Worm (Caenorhabditis elegans) whole organism, L4 larva: ENCODE results near the gene cky-1.
A peak's percentile ranks its signal among the peaks of the same experiment; 100 is the strongest.

Source experiments
- F44E2.7 ChIP-seq: fragments of 200-800 bp; sonication (Bioruptor generic); IDR thresholded peaks from 2 replicates; pipeline ENCODE4 v2.1.2; 2022; ENCODE audit warnings: missing genetic modification characterization, missing compliant biosample characterization
- R02D3.7 ChIP-seq: fragments of 150-350 bp; sonication (generic microtip); optimal IDR thresholded peaks from 3 replicates; lab custom pipeline; 2014; ENCODE audit warnings: missing biosample characterization, missing genetic modification characterization
- T20F7.1 ChIP-seq: fragments of 200-800 bp; sonication (Bioruptor generic); optimal IDR thresholded peaks from 2 replicates; lab custom pipeline; 2018; ENCODE audit warnings: mild to moderate bottlenecking, missing genetic modification characterization, missing compliant biosample characterization
- Y5F2A.4 ChIP-seq: fragments of 200-800 bp; sonication (Bioruptor generic); optimal IDR thresholded peaks from 2 replicates; lab custom pipeline; 2018; ENCODE audit warnings: mild to moderate bottlenecking, missing genetic modification characterization, missing compliant biosample characterization
- Y75B8A.6 ChIP-seq: fragments of 200-800 bp; sonication (Bioruptor generic); IDR thresholded peaks from 2 replicates; pipeline ENCODE4 v1.3.6; 2022; ENCODE audit warnings: missing genetic modification reagents, missing genetic modification characterization, missing compliant biosample characterization
- ZK337.2 ChIP-seq: fragments of 200-800 bp; sonication (Bioruptor generic); IDR thresholded peaks from 2 replicates; pipeline ENCODE4 v1.3.6; 2022; ENCODE audit warnings: missing genetic modification reagents, missing genetic modification characterization, missing compliant biosample characterization
- ama-1 ChIP-seq: fragments of 150-350 bp; optimal IDR thresholded peaks from 2 replicates; lab custom pipeline; 2014; ENCODE audit warnings: inconsistent platforms, mixed read lengths
- ceh-44 ChIP-seq: fragments of 200-800 bp; sonication (Bioruptor generic); IDR thresholded peaks from 2 replicates; pipeline ENCODE4 v1.3.6; 2022; ENCODE audit warnings: missing genetic modification reagents, missing genetic modification characterization, missing compliant biosample characterization
- daf-16 ChIP-seq, 3 experiments: sonication (generic microtip); optimal IDR thresholded peaks; 2 replicates each; lab custom pipeline; 2016 to 2017; ENCODE audit warnings: missing genetic modification characterization in 3 of 3, missing genetic modification reagents in 3 of 3, mild to moderate bottlenecking in 2 of 3, missing compliant biosample characterization in 2 of 3, missing biosample characterization in 1 of 3, moderate library complexity in 1 of 3
- daf-19 ChIP-seq: fragments of 200-800 bp; sonication (Bioruptor generic); conservative IDR thresholded peaks from 2 replicates; pipeline ENCODE4 v1.3.6; 2022; ENCODE audit warnings: missing genetic modification characterization, missing compliant biosample characterization
- dmd-6 ChIP-seq: fragments of 200-800 bp; sonication (Bioruptor generic); IDR thresholded peaks from 2 replicates; pipeline ENCODE4 v1.3.6; 2022; ENCODE audit warnings: missing genetic modification reagents, missing genetic modification characterization, missing compliant biosample characterization
- dmd-8 ChIP-seq: fragments of 200-800 bp; sonication (Bioruptor generic); IDR thresholded peaks from 2 replicates; pipeline ENCODE4 v1.3.6; 2022; ENCODE audit warnings: missing genetic modification characterization, missing compliant biosample characterization
- dpl-1 ChIP-seq: fragments of 150-350 bp; optimal IDR thresholded peaks from 2 replicates; lab custom pipeline; 2014; ENCODE audit warnings: missing biosample characterization, missing genetic modification reagents, missing genetic modification characterization
- duxl-1 ChIP-seq: sonication (generic microtip); optimal IDR thresholded peaks from 2 replicates; lab custom pipeline; 2016; ENCODE audit warnings: mild to moderate bottlenecking, missing genetic modification characterization, moderate library complexity, missing compliant biosample characterization; ENCODE audit not compliant: poor library complexity
- dve-1 ChIP-seq: sonication (generic microtip); optimal IDR thresholded peaks from 2 replicates; lab custom pipeline; 2017; ENCODE audit warnings: antibody characterized with exemption, mild to moderate bottlenecking, missing genetic modification characterization, missing compliant biosample characterization; ENCODE audit not compliant: insufficient read depth
- gei-8 ChIP-seq: fragments of 200-800 bp; sonication (Bioruptor generic); optimal IDR thresholded peaks from 2 replicates; lab custom pipeline; 2018; ENCODE audit warnings: mild to moderate bottlenecking, missing genetic modification characterization, missing compliant biosample characterization
- hlh-11 ChIP-seq: fragments of 200-800 bp; sonication (Bioruptor generic); optimal IDR thresholded peaks from 2 replicates; lab custom pipeline; 2018; ENCODE audit warnings: mild to moderate bottlenecking, missing genetic modification characterization, missing compliant biosample characterization
- hmg-1.1 ChIP-seq: fragments of 200-800 bp; sonication (Bioruptor generic); IDR thresholded peaks from 2 replicates; pipeline ENCODE4 v1.3.6; 2022; ENCODE audit warnings: missing genetic modification reagents, missing genetic modification characterization, missing compliant biosample characterization
- jun-1 ChIP-seq: fragments of 150-350 bp; optimal IDR thresholded peaks from 2 replicates; lab custom pipeline; 2014; ENCODE audit warnings: missing biosample characterization, missing genetic modification reagents, missing genetic modification characterization
- lin-38 ChIP-seq: fragments of 200-800 bp; sonication (Bioruptor generic); IDR thresholded peaks from 2 replicates; pipeline ENCODE4 v1.3.6; 2022; ENCODE audit warnings: missing genetic modification reagents, missing genetic modification characterization, missing compliant biosample characterization
- lsy-2 ChIP-seq, 2 experiments: fragments of 150-350 bp in 1 of 2; sonication (generic microtip) in 1 of 2; optimal IDR thresholded peaks; 2 replicates each; lab custom pipeline; 2014 to 2017; ENCODE audit warnings: missing biosample characterization in 2 of 2, missing genetic modification characterization in 2 of 2
- mdt-29 ChIP-seq: fragments of 200-800 bp; sonication (Bioruptor generic); IDR thresholded peaks from 2 replicates; pipeline ENCODE4 v1.3.6; 2022; ENCODE audit warnings: missing genetic modification reagents, missing genetic modification characterization, missing compliant biosample characterization
- mep-1 ChIP-seq: fragments of 150-350 bp; sonication (generic microtip); optimal IDR thresholded peaks from 3 replicates; lab custom pipeline; 2014; ENCODE audit warnings: missing biosample characterization, missing genetic modification characterization
- mes-2 ChIP-seq: sonication (generic microtip); optimal IDR thresholded peaks from 2 replicates; lab custom pipeline; 2016; ENCODE audit warnings: missing genotype, mild to moderate bottlenecking, missing genetic modification characterization, missing compliant biosample characterization; ENCODE audit not compliant: poor library complexity, severe bottlenecking
- nhr-102 ChIP-seq: sonication (generic microtip); optimal IDR thresholded peaks from 2 replicates; lab custom pipeline; 2016; ENCODE audit warnings: mild to moderate bottlenecking, missing genetic modification characterization, moderate library complexity, missing compliant biosample characterization
- nhr-11 ChIP-seq: fragments of 150-350 bp; optimal IDR thresholded peaks from 2 replicates; lab custom pipeline; 2014; ENCODE audit warnings: missing biosample characterization, missing genetic modification characterization
- nhr-28 ChIP-seq: fragments of 150-350 bp; optimal IDR thresholded peaks from 2 replicates; lab custom pipeline; 2014; ENCODE audit warnings: missing biosample characterization, missing genetic modification characterization
- nhr-6 ChIP-seq: fragments of 150-350 bp; optimal IDR thresholded peaks from 2 replicates; lab custom pipeline; 2014; ENCODE audit warnings: missing biosample characterization, missing genetic modification characterization
- nhr-76 ChIP-seq: fragments of 150-350 bp; optimal IDR thresholded peaks from 2 replicates; lab custom pipeline; 2014; ENCODE audit warnings: missing biosample characterization, missing genetic modification characterization
- pqm-1 ChIP-seq: sonication (generic microtip); optimal IDR thresholded peaks from 2 replicates; lab custom pipeline; 2017; ENCODE audit warnings: missing biosample characterization, missing genetic modification characterization
- sdz-12 ChIP-seq: fragments of 200-800 bp; sonication (Bioruptor generic); optimal IDR thresholded peaks from 2 replicates; lab custom pipeline; 2018; ENCODE audit warnings: mild to moderate bottlenecking, missing genetic modification characterization, missing compliant biosample characterization
- snpc-4 ChIP-seq: fragments of 150-350 bp; optimal IDR thresholded peaks from 2 replicates; lab custom pipeline; 2014; ENCODE audit warnings: missing biosample characterization, missing genetic modification characterization
- spr-1 ChIP-seq: sonication (generic microtip); optimal IDR thresholded peaks from 2 replicates; lab custom pipeline; 2016; ENCODE audit warnings: mild to moderate bottlenecking, missing genetic modification characterization, missing compliant biosample characterization
- spr-3 ChIP-seq: fragments of 200-800 bp; sonication (Bioruptor generic); optimal IDR thresholded peaks from 2 replicates; lab custom pipeline; 2018; ENCODE audit warnings: mild to moderate bottlenecking, missing genetic modification characterization, missing compliant biosample characterization
- unc-130 ChIP-seq: sonication (generic microtip); optimal IDR thresholded peaks from 2 replicates; lab custom pipeline; 2016; ENCODE audit warnings: missing genetic modification reagents, missing genetic modification characterization, missing compliant biosample characterization
- unc-39 ChIP-seq: sonication (generic microtip); optimal IDR thresholded peaks from 2 replicates; lab custom pipeline; 2017; ENCODE audit warnings: missing biosample characterization, missing genetic modification characterization
- unc-62 ChIP-seq, 3 experiments: fragments of 150-350 bp in 1 of 3; sonication (generic microtip); optimal IDR thresholded peaks in 2 of 3; peaks in 1 of 3; 1 replicate in 1 of 3; 2 replicates in 2 of 3; lab custom pipeline; 2014 to 2017; ENCODE audit warnings: missing biosample characterization in 3 of 3, missing genetic modification characterization in 3 of 3, missing genetic modification reagents in 3 of 3, missing genotype in 1 of 3
- vab-7 ChIP-seq: fragments of 200-800 bp; sonication (Bioruptor generic); IDR thresholded peaks from 2 replicates; pipeline ENCODE4 v1.3.6; 2022; ENCODE audit warnings: missing genetic modification reagents, missing genetic modification characterization, missing compliant biosample characterization
- zag-1 ChIP-seq: fragments of 150-350 bp; optimal IDR thresholded peaks from 2 replicates; lab custom pipeline; 2014; ENCODE audit warnings: missing biosample characterization, missing genetic modification characterization
- zip-11 ChIP-seq: fragments of 200-800 bp; sonication (Bioruptor generic); IDR thresholded peaks from 2 replicates; pipeline ENCODE4 v1.3.6; 2022; ENCODE audit warnings: missing genetic modification characterization, missing compliant biosample characterization
- zip-2 ChIP-seq: fragments of 150-350 bp; optimal IDR thresholded peaks from 2 replicates; lab custom pipeline; 2014; ENCODE audit warnings: missing biosample characterization, missing genetic modification characterization
- ztf-11 ChIP-seq: fragments of 150-350 bp; optimal IDR thresholded peaks from 2 replicates; lab custom pipeline; 2014; ENCODE audit warnings: missing biosample characterization, missing genetic modification characterization
- ztf-7 ChIP-seq: fragments of 150-350 bp; optimal IDR thresholded peaks from 2 replicates; lab custom pipeline; 2014; ENCODE audit warnings: missing biosample characterization, missing genetic modification characterization

The cky-1 gene

DNA sequence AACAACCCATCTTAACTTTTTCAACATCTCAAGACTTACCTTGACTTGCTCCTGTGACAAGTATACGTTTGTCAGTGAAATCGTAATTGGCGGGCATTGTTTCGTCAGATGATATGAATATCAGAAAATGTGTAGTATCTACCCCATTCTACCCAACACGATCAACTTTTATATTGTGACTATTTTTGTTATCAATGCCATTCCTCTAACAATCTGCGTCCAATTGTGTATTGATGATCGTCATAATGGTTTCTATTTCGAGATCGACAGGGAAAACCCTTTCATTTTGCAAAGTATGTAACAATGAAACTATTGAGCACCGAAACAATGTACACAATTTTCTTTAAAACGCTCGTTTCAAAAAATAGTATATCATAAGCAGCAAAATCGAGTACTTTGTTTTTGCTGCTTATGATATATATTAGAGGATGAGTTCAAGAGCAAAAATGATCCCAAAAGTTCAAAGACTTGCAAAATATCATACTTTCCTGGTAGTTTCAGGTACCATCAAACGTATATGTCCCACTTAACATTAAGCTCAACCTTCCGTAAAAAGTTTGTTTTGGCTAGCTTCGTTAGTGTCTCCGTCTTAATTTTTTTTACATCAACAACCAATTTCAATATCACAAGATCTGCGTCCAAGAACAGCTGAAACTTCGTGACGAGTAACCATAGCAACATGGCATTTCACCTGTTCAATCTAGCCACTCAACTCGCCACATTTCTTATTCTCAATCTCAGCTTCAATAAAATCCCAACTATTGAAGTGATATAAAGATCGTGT is 2.8 kb upstream of the cky-1 start, which contains the start of the genes dhs-21 and xbx-9 (continued):
- peak; percentile 56 for TF ChIP-seq T20F7.1 (GFP tag; lab: Kevin White, UChicago)
- peak; percentile 19 for TF ChIP-seq mes-2
- no peak for TF ChIP-seq dmd-8 (GFP tag; lab: Robert Waterston, UW)

ce11 chrV:12741684-12742083 is 5.2 kb downstream of the cky-1 start, which contains the start of gene hrg-7:
Gene hrg-7 (plus strand): TSS chrV:12742041.
- no peak for TF ChIP-seq Y75B8A.6
- TF ChIP-seq zip-2 (tag; lab: Kevin White, UChicago), result no peak
- peak; percentile 39; the same call in 1 of the 2 replicates for TF ChIP-seq dmd-6 (GFP tag; lab: Robert Waterston, UW)
- TF ChIP-seq R02D3.7 (tag; lab: Kevin White, UChicago), result no peak
- TF ChIP-seq ztf-7 (tag; lab: Kevin White, UChicago), result peak; percentile 96
- TF ChIP-seq sdz-12 (GFP tag; lab: Kevin White, UChicago), result no peak
- no peak for TF ChIP-seq spr-3 (GFP tag; lab: Kevin White, UChicago)
- no peak for TF ChIP-seq ceh-44 (GFP tag; lab: Robert Waterston, UW)
- peak; percentile 40 for TF ChIP-seq nhr-6 (tag; lab: Kevin White, UChicago)
- TF ChIP-seq ama-1, result no peak
- no peak for TF ChIP-seq ZK337.2
- no peak for TF ChIP-seq zip-11 (GFP tag; lab: Robert Waterston, UW)
- TF ChIP-seq pqm-1 (tag; lab: Kevin White, UChicago), result peak; percentile 81
- TF ChIP-seq daf-19 (GFP tag; lab: Robert Waterston, UW), result no peak
- no peak for TF ChIP-seq nhr-76
- no peak for TF ChIP-seq jun-1 (tag; lab: Kevin White, UChicago)
- TF ChIP-seq dve-1 (tag; lab: Kevin White, UChicago), result peak; percentile 64
- peak; percentile 10 for TF ChIP-seq mep-1
- peak; percentile 51 for TF ChIP-seq hlh-11 (tag; lab: Kevin White, UChicago)
- TF ChIP-seq dpl-1 (GFP tag; lab: Kevin White, UChicago), result no peak
- TF ChIP-seq vab-7 (GFP tag; lab: Robert Waterston, UW), result no peak
- TF ChIP-seq nhr-28 (tag; lab: Kevin White, UChicago), result peak; percentile 69
- no peak for TF ChIP-seq daf-16 (GFP tag; optimal IDR thresholded peaks at IDR 0.05; lab: Kevin White, UChicago)
- peak; percentile 63 for TF ChIP-seq daf-16 (tag; optimal IDR thresholded peaks at IDR 0.05; lab: Kevin White, UChicago)
- TF ChIP-seq lsy-2 (tag; optimal IDR thresholded peaks at IDR 0.05; lab: Kevin White, UChicago), result peak in 1 of 2 experiments; percentile 10
- TF ChIP-seq dmd-8 (GFP tag; lab: Robert Waterston, UW), result no peak

- no peak for TF ChIP-seq unc-130 (GFP tag; lab: Kevin White, UChicago)
- no peak for TF ChIP-seq jun-1 (tag; lab: Kevin White, UChicago)
- peak; percentile 69 for TF ChIP-seq mes-2
- peak; percentile 62 for TF ChIP-seq duxl-1 (tag; lab: Kevin White, UChicago)
- no peak for TF ChIP-seq F44E2.7 (GFP tag; lab: Robert Waterston, UW)
- TF ChIP-seq mep-1, result peak; percentile 66
- peak; percentile 2 for TF ChIP-seq spr-1 (tag; lab: Kevin White, UChicago)
- no peak for TF ChIP-seq hlh-11 (tag; lab: Kevin White, UChicago)
- no peak for TF ChIP-seq snpc-4 (tag; lab: Kevin White, UChicago)
- TF ChIP-seq lin-38 (GFP tag; lab: Robert Waterston, UW), result no peak
- no peak for TF ChIP-seq spr-3 (GFP tag; lab: Kevin White, UChicago)
- no peak for TF ChIP-seq Y5F2A.4 (GFP tag; lab: Kevin White, UChicago)
- peak; percentile 49 for TF ChIP-seq nhr-102 (tag; lab: Kevin White, UChicago)
- no peak for TF ChIP-seq unc-39 (tag; lab: Kevin White, UChicago)
- TF ChIP-seq zip-2 (tag; lab: Kevin White, UChicago), result no peak
- TF ChIP-seq hmg-1.1 (GFP tag; lab: Robert Waterston, UW), result no peak
- no peak for TF ChIP-seq ztf-7 (tag; lab: Kevin White, UChicago)
- no peak for TF ChIP-seq sdz-12 (GFP tag; lab: Kevin White, UChicago)
- no peak for TF ChIP-seq ztf-11 (tag; lab: Kevin White, UChicago)
- no peak for TF ChIP-seq mdt-29 (GFP tag; lab: Robert Waterston, UW)
- TF ChIP-seq unc-62 (GFP tag; optimal IDR thresholded peaks at IDR 0.05 in 1 of 2; lab: Kevin White, UChicago), result no peak
- TF ChIP-seq unc-62 (tag; optimal IDR thresholded peaks at IDR 0.05; lab: Kevin White, UChicago), result no peak
- TF ChIP-seq gei-8 (GFP tag; lab: Kevin White, UChicago), result no peak
- TF ChIP-seq vab-7 (GFP tag; lab: Robert Waterston, UW), result no peak
- TF ChIP-seq zag-1, result no peak
- TF ChIP-seq pqm-1 (tag; lab: Kevin White, UChicago), result peak; percentile 28
- TF ChIP-seq nhr-11 (tag; lab: Kevin White, UChicago), result no peak
These were observed 7.4 kb downstream of the cky-1 start for ce11 chrV:12743778-12744502.
